Worm (Caenorhabditis elegans) whole organism, L4 larva: ENCODE data around the gene T19B10.12.

Experiments
- ama-1 ChIP-seq: fragments of 150-350 bp; optimal IDR thresholded peaks from 2 replicates; lab custom pipeline; 2014; ENCODE audit warnings: inconsistent platforms, mixed read lengths
- ceh-82 ChIP-seq: sonication (generic microtip); optimal IDR thresholded peaks from 2 replicates; lab custom pipeline; 2017; ENCODE audit warnings: missing biosample characterization, missing genetic modification characterization
- cey-2 ChIP-seq: sonication (generic microtip); optimal IDR thresholded peaks from 3 replicates; lab custom pipeline; 2017; ENCODE audit warnings: missing genetic modification characterization, mild to moderate bottlenecking, missing compliant biosample characterization, antibody characterized with exemption, borderline replicate concordance; ENCODE audit not compliant: insufficient read depth
- ctbp-1 ChIP-seq: fragments of 200-800 bp; sonication (Bioruptor generic); IDR thresholded peaks from 2 replicates; pipeline ENCODE4 v1.3.6; 2022; ENCODE audit warnings: missing genetic modification reagents, missing genetic modification characterization, missing compliant biosample characterization
- egl-27 ChIP-seq: sonication (generic microtip); optimal IDR thresholded peaks from 3 replicates; lab custom pipeline; 2017; ENCODE audit warnings: missing biosample characterization, missing genetic modification reagents, missing genetic modification characterization
- fos-1 ChIP-seq: fragments of 150-350 bp; optimal IDR thresholded peaks from 2 replicates; lab custom pipeline; 2014; ENCODE audit warnings: missing biosample characterization, missing genetic modification characterization
- pha-4 ChIP-seq, 2 experiments: fragments of 150-350 bp in 1 of 2; fragments of 200-800 bp in 1 of 2; sonication (Bioruptor generic) in 1 of 2; IDR thresholded peaks in 1 of 2; optimal IDR thresholded peaks in 1 of 2; 2 replicates each; pipeline versions ENCODE4 v1.3.6 to Lab custom; 2014 to 2022; ENCODE audit warnings: missing genetic modification characterization in 2 of 2, missing genetic modification reagents in 2 of 2, missing biosample characterization in 1 of 2, missing compliant biosample characterization in 1 of 2
- snpc-4 ChIP-seq: fragments of 150-350 bp; optimal IDR thresholded peaks from 2 replicates; lab custom pipeline; 2014; ENCODE audit warnings: missing biosample characterization, missing genetic modification characterization
- unc-62 ChIP-seq, 3 experiments: fragments of 150-350 bp in 1 of 3; sonication (generic microtip); optimal IDR thresholded peaks in 2 of 3; peaks in 1 of 3; 1 replicate in 1 of 3; 2 replicates in 2 of 3; lab custom pipeline; 2014 to 2017; ENCODE audit warnings: missing biosample characterization in 3 of 3, missing genetic modification characterization in 3 of 3, missing genetic modification reagents in 3 of 3, missing genotype in 1 of 3
- zag-1 ChIP-seq: fragments of 150-350 bp; optimal IDR thresholded peaks from 2 replicates; lab custom pipeline; 2014; ENCODE audit warnings: missing biosample characterization, missing genetic modification characterization

- TF ChIP-seq snpc-4: no peak
- no peak for TF ChIP-seq ceh-82 (tag; lab: Kevin White, UChicago)
- TF ChIP-seq ctbp-1: no peak
- no peak for TF ChIP-seq pha-4 (GFP tag; IDR thresholded peaks at IDR 0.05; lab: Robert Waterston, UW)
- no peak for TF ChIP-seq pha-4 (tag; optimal IDR thresholded peaks at IDR 0.05; lab: Kevin White, UChicago)
- TF ChIP-seq unc-62 (GFP tag; optimal IDR thresholded peaks at IDR 0.05 in 1 of 2; lab: Kevin White, UChicago): no peak
- TF ChIP-seq unc-62 (tag; optimal IDR thresholded peaks at IDR 0.05; lab: Kevin White, UChicago): no peak
- TF ChIP-seq egl-27 (tag; lab: Kevin White, UChicago): no peak
- TF ChIP-seq fos-1 (tag; lab: Kevin White, UChicago): no peak
- no peak for TF ChIP-seq cey-2 (tag; lab: Kevin White, UChicago)
- no peak for TF ChIP-seq ama-1
- no peak for TF ChIP-seq zag-1 (tag; lab: Kevin White, UChicago)
Observed at ce11 chrV:11250735-11251134, at the start of gene T19B10.12.
